Fruit fly (Drosophila melanogaster) whole organism: ENCODE results near the gene Sfxn1-3.

Experiments
- CG8478 ChIP-seq: fragments of >200 bp; optimal IDR thresholded peaks from 2 replicates; lab custom pipeline; 2018; ENCODE audit warnings: inconsistent platforms
- Dll ChIP-seq: fragments of >200 bp; optimal IDR thresholded peaks from 2 replicates; lab custom pipeline; 2017
- EcR ChIP-seq, 2 experiments: fragments of >200 bp; optimal IDR thresholded peaks; 2 replicates each; lab custom pipeline; 2017; ENCODE audit warnings: missing biosample characterization in 2 of 2, missing genetic modification characterization in 2 of 2, missing genetic modification reagents in 2 of 2
- pan ChIP-seq: fragments of >200 bp; optimal IDR thresholded peaks from 2 replicates; lab custom pipeline; 2017
- psq ChIP-seq: fragments of >200 bp; optimal IDR thresholded peaks from 2 replicates; lab custom pipeline; 2017
- usp ChIP-seq: fragments of >200 bp; optimal IDR thresholded peaks from 2 replicates; lab custom pipeline; 2017; ENCODE audit warnings: missing biosample characterization, missing genetic modification characterization, mixed read lengths

DNA sequence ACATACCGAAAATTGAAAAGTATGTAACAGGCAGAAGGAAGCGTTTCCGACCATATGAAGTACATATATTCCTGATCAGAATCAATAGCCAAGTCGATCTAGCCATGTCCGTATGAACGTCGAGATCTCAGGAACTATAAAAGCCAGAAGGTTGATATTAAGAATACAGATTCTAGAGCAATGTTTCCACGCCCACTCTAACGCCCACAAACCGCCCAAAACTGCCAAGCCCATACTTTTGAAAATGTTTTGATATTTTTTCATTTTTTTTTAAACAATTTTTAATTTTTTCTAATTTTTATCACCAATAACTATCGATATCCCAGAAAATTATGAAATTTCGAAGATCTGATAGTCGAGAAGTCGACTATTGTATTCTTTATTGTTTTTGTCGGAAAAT lies 16.4 kb upstream of the Sfxn1-3 start:
- TF ChIP-seq psq (lab: Kevin White, UChicago) (no peak), EcR (GFP tag; optimal IDR thresholded peaks at IDR 0.05; lab: Kevin White, UChicago) (no peak), pan (lab: Kevin White, UChicago) (no peak), usp (GFP tag; lab: Kevin White, UChicago) (no peak), CG8478 (lab: Kevin White, UChicago) (no peak), Dll (lab: Kevin White, UChicago) (no peak)
